Fruit fly (Drosophila melanogaster) whole organism, embryonic: ENCODE results near the gene KFase.
A peak's percentile ranks its signal among the peaks of the same experiment; 100 is the strongest.

Source experiments
- Abd-B ChIP-seq: fragments of 200-800 bp; sonication (Bioruptor generic); optimal IDR thresholded peaks from 2 replicates; lab custom pipeline; 2018; ENCODE audit warnings: missing biosample characterization, mild to moderate bottlenecking, missing genetic modification characterization, moderate library complexity
- Asciz ChIP-seq: fragments of 200-800 bp; sonication (Bioruptor generic); optimal IDR thresholded peaks from 2 replicates; lab custom pipeline; 2017; ENCODE audit warnings: missing biosample characterization, mild to moderate bottlenecking, missing genetic modification characterization, missing genetic modification reagents
- BtbVII ChIP-seq: fragments of 200-800 bp; sonication (Bioruptor generic); optimal IDR thresholded peaks from 3 replicates; lab custom pipeline; 2017; ENCODE audit warnings: missing biosample characterization, mild to moderate bottlenecking, missing genetic modification characterization
- C15 ChIP-seq: fragments of 200-800 bp; sonication (Bioruptor generic); IDR thresholded peaks from 3 replicates; pipeline ENCODE4 v1.3.6; 2022; ENCODE audit warnings: missing biosample characterization, missing genetic modification characterization
- CG10147 ChIP-seq: fragments of 200-800 bp; sonication (Bioruptor generic); optimal IDR thresholded peaks from 2 replicates; lab custom pipeline; 2019; ENCODE audit warnings: missing biosample characterization, mild to moderate bottlenecking, missing genetic modification characterization, moderate library complexity
- CG11695 ChIP-seq: fragments of 200-800 bp; sonication (Bioruptor generic); IDR thresholded peaks from 3 replicates; pipeline ENCODE4 v1.3.6; 2022; ENCODE audit warnings: missing biosample characterization, missing genetic modification characterization
- CG12155 ChIP-seq: fragments of 200-800 bp; sonication (Bioruptor generic); optimal IDR thresholded peaks from 3 replicates; lab custom pipeline; 2016; ENCODE audit warnings: missing biosample characterization, missing genetic modification characterization
- CG12391 ChIP-seq: fragments of 200-800 bp; sonication (Bioruptor generic); optimal IDR thresholded peaks from 3 replicates; lab custom pipeline; 2018; ENCODE audit warnings: missing biosample characterization, mild to moderate bottlenecking, missing genetic modification characterization, moderate library complexity
- CG13775 ChIP-seq: fragments of 200-800 bp; sonication (Bioruptor generic); optimal IDR thresholded peaks from 3 replicates; lab custom pipeline; 2017; ENCODE audit warnings: missing biosample characterization, mild to moderate bottlenecking, missing genetic modification characterization
- CG14050 ChIP-seq: fragments of 200-800 bp; sonication (Bioruptor generic); IDR thresholded peaks from 3 replicates; pipeline ENCODE4 v1.3.6; 2022; ENCODE audit warnings: missing biosample characterization, missing genetic modification characterization
- CG1602 ChIP-seq: fragments of 200-800 bp; sonication (Bioruptor generic); optimal IDR thresholded peaks from 3 replicates; lab custom pipeline; 2016; ENCODE audit warnings: missing biosample characterization, missing genetic modification characterization
- CG16813 ChIP-seq: fragments of 200-800 bp; sonication (Bioruptor generic); IDR thresholded peaks from 3 replicates; pipeline ENCODE4 v1.3.6; 2022; ENCODE audit warnings: missing biosample characterization, missing genetic modification characterization; ENCODE audit not compliant: partially characterized antibody
- CG17568 ChIP-seq: fragments of 200-800 bp; sonication (Bioruptor generic); optimal IDR thresholded peaks from 2 replicates; lab custom pipeline; 2018; ENCODE audit warnings: missing biosample characterization, mild to moderate bottlenecking, missing genetic modification characterization, moderate library complexity
- CG18764 ChIP-seq: fragments of 200-800 bp; sonication (Bioruptor generic); optimal IDR thresholded peaks from 3 replicates; lab custom pipeline; 2016; ENCODE audit warnings: missing biosample characterization, missing genetic modification characterization
- CG2712 ChIP-seq: fragments of 200-800 bp; optimal IDR thresholded peaks from 3 replicates; lab custom pipeline; 2019; ENCODE audit warnings: missing biosample characterization, mild to moderate bottlenecking, missing genetic modification characterization, moderate library complexity
- CG2889 ChIP-seq: fragments of 200-800 bp; sonication (Bioruptor generic); IDR thresholded peaks from 3 replicates; pipeline ENCODE4 v1.3.6; 2022; ENCODE audit warnings: missing biosample characterization, missing genetic modification characterization
- CG3163 ChIP-seq: fragments of 200-800 bp; sonication (Bioruptor generic); optimal IDR thresholded peaks from 3 replicates; lab custom pipeline; 2016; ENCODE audit warnings: missing biosample characterization, missing genetic modification characterization
- CG42726 ChIP-seq: fragments of 200-800 bp; sonication (Bioruptor generic); IDR thresholded peaks from 2 replicates; pipeline ENCODE4 v1.3.6; 2022; ENCODE audit warnings: missing biosample characterization, missing genetic modification characterization; ENCODE audit not compliant: partially characterized antibody
- CG4282 ChIP-seq: fragments of 200-800 bp; sonication (Bioruptor generic); optimal IDR thresholded peaks from 2 replicates; lab custom pipeline; 2016; ENCODE audit warnings: missing biosample characterization, missing genetic modification characterization
- CG4424 ChIP-seq: fragments of 200-800 bp; sonication (Bioruptor generic); optimal IDR thresholded peaks from 3 replicates; lab custom pipeline; 2016; ENCODE audit warnings: missing biosample characterization, missing genetic modification characterization
- CG4617 ChIP-seq: fragments of 200-800 bp; sonication (Bioruptor generic); optimal IDR thresholded peaks from 3 replicates; lab custom pipeline; 2016; ENCODE audit warnings: missing biosample characterization, missing genetic modification characterization, borderline replicate concordance
- CG4820 ChIP-seq: fragments of 200-800 bp; sonication (Bioruptor generic); optimal IDR thresholded peaks from 3 replicates; lab custom pipeline; 2016; ENCODE audit warnings: missing biosample characterization, missing genetic modification characterization
- CG6791 ChIP-seq: fragments of 200-800 bp; sonication (Bioruptor generic); IDR thresholded peaks from 3 replicates; pipeline ENCODE4 v1.3.6; 2022; ENCODE audit warnings: missing biosample characterization, missing genetic modification characterization; ENCODE audit not compliant: partially characterized antibody
- CG7271 ChIP-seq: fragments of 200-800 bp; sonication (Bioruptor generic); optimal IDR thresholded peaks from 2 replicates; lab custom pipeline; 2018; ENCODE audit warnings: missing biosample characterization, mild to moderate bottlenecking, missing genetic modification characterization, moderate library complexity
- CG7745 ChIP-seq: fragments of 200-800 bp; sonication (Bioruptor generic); optimal IDR thresholded peaks from 2 replicates; lab custom pipeline; 2018; ENCODE audit warnings: missing biosample characterization, mild to moderate bottlenecking, missing genetic modification characterization, moderate library complexity
- CG9876 ChIP-seq: fragments of 200-800 bp; sonication (Bioruptor generic); optimal IDR thresholded peaks from 2 replicates; lab custom pipeline; 2016; ENCODE audit warnings: missing biosample characterization, missing genetic modification characterization
- CkIIα-i1 ChIP-seq: fragments of 200-800 bp; sonication (Bioruptor generic); IDR thresholded peaks from 2 replicates; pipeline ENCODE4 v1.3.6; 2022; ENCODE audit warnings: missing biosample characterization, missing genetic modification characterization
- E2f1 ChIP-seq: fragments of 200-800 bp; sonication (Bioruptor generic); IDR thresholded peaks from 2 replicates; pipeline ENCODE4 v1.3.6; 2022; ENCODE audit warnings: missing biosample characterization, missing genetic modification characterization
- Fer1 ChIP-seq: fragments of 200-800 bp; sonication (Bioruptor generic); optimal IDR thresholded peaks from 2 replicates; lab custom pipeline; 2017; ENCODE audit warnings: missing biosample characterization, mild to moderate bottlenecking, missing genetic modification characterization
- Gsc ChIP-seq: fragments of 200-800 bp; sonication (Bioruptor generic); IDR thresholded peaks from 2 replicates; pipeline ENCODE4 v1.3.6; 2022; ENCODE audit warnings: missing biosample characterization, missing genetic modification characterization
- Hand ChIP-seq: fragments of 200-800 bp; sonication (Bioruptor generic); optimal IDR thresholded peaks from 2 replicates; lab custom pipeline; 2017; ENCODE audit warnings: mild to moderate bottlenecking, missing biosample characterization, missing genetic modification reagents, missing genetic modification characterization
- Hr3 ChIP-seq: fragments of 200-800 bp; sonication (Bioruptor generic); optimal IDR thresholded peaks from 3 replicates; lab custom pipeline; 2016; ENCODE audit warnings: missing biosample characterization, missing genetic modification characterization
- Jarid2 ChIP-seq: fragments of 200-800 bp; sonication (Bioruptor generic); optimal IDR thresholded peaks from 3 replicates; lab custom pipeline; 2017; ENCODE audit warnings: mild to moderate bottlenecking, missing biosample characterization, missing genetic modification reagents, missing genetic modification characterization
- MTF-1 ChIP-seq: fragments of 200-800 bp; sonication (Bioruptor generic); optimal IDR thresholded peaks from 2 replicates; lab custom pipeline; 2018; ENCODE audit warnings: missing biosample characterization, mild to moderate bottlenecking, missing genetic modification characterization, borderline replicate concordance
- Ptx1 ChIP-seq: fragments of 200-800 bp; sonication (Bioruptor generic); IDR thresholded peaks from 2 replicates; pipeline ENCODE4 v1.3.6; 2022; ENCODE audit warnings: missing biosample characterization, missing genetic modification characterization
- al ChIP-seq: fragments of 200-800 bp; sonication (Bioruptor generic); IDR thresholded peaks from 2 replicates; pipeline ENCODE4 v1.3.6; 2022; ENCODE audit warnings: missing biosample characterization, missing genetic modification characterization
- bab2 ChIP-seq: fragments of 200-800 bp; sonication (Bioruptor generic); optimal IDR thresholded peaks from 2 replicates; lab custom pipeline; 2016; ENCODE audit warnings: missing biosample characterization, missing genetic modification characterization
- caup ChIP-seq: fragments of 200-800 bp; sonication (Bioruptor generic); optimal IDR thresholded peaks from 3 replicates; lab custom pipeline; 2017; ENCODE audit warnings: missing biosample characterization, mild to moderate bottlenecking, missing genetic modification characterization, moderate library complexity; ENCODE audit not compliant: severe bottlenecking
- ci ChIP-seq: fragments of 200-800 bp; sonication (Bioruptor generic); IDR thresholded peaks from 3 replicates; pipeline ENCODE4 v1.3.6; 2022; ENCODE audit warnings: missing biosample characterization, missing genetic modification characterization
- esg ChIP-seq: fragments of 200-800 bp; sonication (Bioruptor generic); conservative IDR thresholded peaks from 2 replicates; pipeline ENCODE4 v1.3.6; 2022; ENCODE audit warnings: missing biosample characterization, missing genetic modification characterization
- gem ChIP-seq: fragments of 200-800 bp; sonication (Bioruptor generic); optimal IDR thresholded peaks from 2 replicates; lab custom pipeline; 2019; ENCODE audit warnings: missing biosample characterization, mild to moderate bottlenecking, missing genetic modification characterization, moderate library complexity
- gro ChIP-seq: fragments of 200-800 bp; sonication (Bioruptor generic); optimal IDR thresholded peaks from 2 replicates; lab custom pipeline; 2016; ENCODE audit warnings: missing biosample characterization, missing genetic modification characterization
- gsb ChIP-seq: fragments of 200-800 bp; sonication (Bioruptor generic); IDR thresholded peaks from 2 replicates; pipeline ENCODE4 v1.3.6; 2022; ENCODE audit warnings: missing biosample characterization, missing genetic modification characterization
- hbn ChIP-seq: fragments of 200-800 bp; sonication (Bioruptor generic); IDR thresholded peaks from 2 replicates; pipeline ENCODE4 v1.3.6; 2022; ENCODE audit warnings: missing biosample characterization, missing genetic modification characterization; ENCODE audit not compliant: partially characterized antibody
- her ChIP-seq: fragments of 200-800 bp; sonication (Bioruptor generic); optimal IDR thresholded peaks from 2 replicates; lab custom pipeline; 2016; ENCODE audit warnings: missing biosample characterization, missing genetic modification characterization
- insv ChIP-seq, 2 experiments: fragments of 200-800 bp; sonication (Bioruptor generic); optimal IDR thresholded peaks; 3 replicates each; lab custom pipeline; 2016 to 2018; ENCODE audit warnings: missing biosample characterization in 2 of 2, missing genetic modification characterization in 2 of 2
- jumu ChIP-seq: fragments of 200-800 bp; sonication (Bioruptor generic); optimal IDR thresholded peaks from 3 replicates; lab custom pipeline; 2016; ENCODE audit warnings: missing biosample characterization, missing genetic modification characterization
- nerfin-1 ChIP-seq: fragments of 200-800 bp; sonication (Bioruptor generic); optimal IDR thresholded peaks from 3 replicates; lab custom pipeline; 2019; ENCODE audit warnings: missing biosample characterization, mild to moderate bottlenecking, missing genetic modification characterization, moderate library complexity
- yki ChIP-seq: fragments of >200 bp; optimal IDR thresholded peaks from 3 replicates; lab custom pipeline; 2018
- zen2 ChIP-seq: fragments of 200-800 bp; sonication (Bioruptor generic); IDR thresholded peaks from 3 replicates; pipeline ENCODE4 v1.3.6; 2022; ENCODE audit warnings: missing biosample characterization, missing genetic modification characterization; ENCODE audit not compliant: partially characterized antibody

KFase gene

DNA sequence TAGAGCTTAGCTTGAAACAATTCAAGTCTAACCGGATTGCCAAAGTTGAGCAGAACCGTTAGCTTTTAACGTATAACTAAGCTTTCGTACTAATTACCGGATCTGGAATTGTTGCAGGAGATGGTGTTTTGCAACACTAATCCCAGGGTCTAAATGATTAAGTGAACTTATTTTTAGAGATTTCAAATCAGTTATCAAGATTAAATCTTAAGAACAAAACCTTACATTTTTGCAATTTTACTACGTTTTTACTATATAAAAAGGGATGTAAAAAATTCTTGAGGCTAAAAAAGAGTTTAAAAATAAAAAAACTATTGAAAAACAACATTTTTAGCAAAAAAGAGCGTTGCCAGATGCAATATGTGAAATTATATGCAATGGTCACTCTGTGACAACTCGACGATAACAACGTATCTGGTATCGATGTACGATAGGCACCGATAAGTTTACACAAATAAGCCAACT, at the start of gene KFase, which contains the start of gene epsilonCOP (continued):
- TF ChIP-seq her (peak; percentile 38), CG12155 (peak; percentile 58), insv (GFP tag; optimal IDR thresholded peaks at IDR 0.05; lab: Kevin White, UChicago) (peak in 1 of 2 experiments; percentile 19), CG4617 (GFP tag; lab: Kevin White, UChicago) (peak; percentile 42), hbn (GFP tag; lab: Robert Waterston, UW) (peak; percentile 70), gro (peak; percentile 49), zen2 (GFP tag; lab: Robert Waterston, UW) (peak; percentile 59; the same call in 2 of the 3 replicates), CG2889 (GFP tag; lab: Robert Waterston, UW) (no peak), Hand (GFP tag; lab: Kevin White, UChicago) (no peak), Hr3 (peak; percentile 51), esg (GFP tag; lab: Robert Waterston, UW) (no peak), CG6791 (peak; percentile 81), Abd-B (GFP tag; lab: Kevin White, UChicago) (peak; percentile 52), E2f1 (GFP tag; lab: Robert Waterston, UW) (no peak), yki (lab: Kevin White, UChicago) (no peak), jumu (no peak), CkIIα-i1 (GFP tag; lab: Robert Waterston, UW) (no peak), CG17568 (GFP tag; lab: Kevin White, UChicago) (no peak), CG7271 (tag; lab: Kevin White, UChicago) (peak; percentile 17), CG2712 (tag; lab: Kevin White, UChicago) (peak; percentile 72), Fer1 (peak; percentile 74), Ptx1 (GFP tag; lab: Robert Waterston, UW) (peak; percentile 42; the same call in 1 of the 2 replicates), CG7745 (tag; lab: Kevin White, UChicago) (peak; percentile 95), Gsc (GFP tag; lab: Robert Waterston, UW) (no peak), ci (GFP tag; lab: Robert Waterston, UW) (peak; percentile 56; the same call in 2 of the 3 replicates), CG4424 (GFP tag; lab: Kevin White, UChicago) (peak; percentile 47), CG3163 (GFP tag; lab: Kevin White, UChicago) (peak; percentile 5), MTF-1 (GFP tag; lab: Kevin White, UChicago) (no peak), CG1602 (peak; percentile 4), bab2 (GFP tag; lab: Kevin White, UChicago) (peak; percentile 59), Asciz (peak; percentile 10), C15 (GFP tag; lab: Robert Waterston, UW) (no peak), Jarid2 (GFP tag; lab: Kevin White, UChicago) (no peak), BtbVII (GFP tag; lab: Kevin White, UChicago) (peak; percentile 36), CG14050 (GFP tag; lab: Robert Waterston, UW) (0 out of 3 replicates have a peak, but pooled peaks have one; percentile 26), CG42726 (GFP tag; lab: Robert Waterston, UW) (peak; percentile 40; the same call in 1 of the 2 replicates), CG9876 (GFP tag; lab: Kevin White, UChicago) (peak; percentile 40), caup (GFP tag; lab: Kevin White, UChicago) (peak; percentile 60), CG11695 (GFP tag; lab: Robert Waterston, UW) (no peak), CG4282 (GFP tag; lab: Kevin White, UChicago) (no peak), CG10147 (GFP tag; lab: Kevin White, UChicago) (peak; percentile 40), CG18764 (peak; percentile 20), CG4820 (GFP tag; lab: Kevin White, UChicago) (peak; percentile 46), al (GFP tag; lab: Robert Waterston, UW) (peak; percentile 23; the same call in 1 of the 2 replicates), CG16813 (GFP tag; lab: Robert Waterston, UW) (peak; percentile 68), CG12391 (tag; lab: Kevin White, UChicago) (peak; percentile 70), nerfin-1 (tag; lab: Kevin White, UChicago) (peak; percentile 22), CG13775 (GFP tag; lab: Kevin White, UChicago) (peak; percentile 69), gsb (GFP tag; lab: Robert Waterston, UW) (no peak), gem (peak; percentile 66)
